Worm (Caenorhabditis elegans) whole organism, L3 larva: ENCODE measurements around the gene mrps-2.

Experiments
- R02D3.7 ChIP-seq: fragments of 150-350 bp; optimal IDR thresholded peaks from 2 replicates; lab custom pipeline; 2014; ENCODE audit warnings: missing biosample characterization, missing genetic modification characterization
- ZK546.5 ChIP-seq: sonication (generic microtip); optimal IDR thresholded peaks from 2 replicates; lab custom pipeline; 2017; ENCODE audit warnings: missing biosample characterization, missing genetic modification characterization
- aly-2 ChIP-seq: fragments of 150-350 bp; optimal IDR thresholded peaks from 2 replicates; lab custom pipeline; 2014; ENCODE audit warnings: missing biosample characterization, missing genetic modification characterization
- ceh-16 ChIP-seq: sonication (generic microtip); optimal IDR thresholded peaks from 2 replicates; lab custom pipeline; 2017; ENCODE audit warnings: missing biosample characterization, missing genetic modification characterization
- ceh-28 ChIP-seq: fragments of 150-350 bp; optimal IDR thresholded peaks from 2 replicates; lab custom pipeline; 2014; ENCODE audit warnings: missing biosample characterization, missing genetic modification reagents, missing genetic modification characterization
- ceh-82 ChIP-seq: fragments of 150-350 bp; optimal IDR thresholded peaks from 2 replicates; lab custom pipeline; 2014; ENCODE audit warnings: missing biosample characterization, missing genetic modification characterization
- ceh-9 ChIP-seq: sonication (generic microtip); optimal IDR thresholded peaks from 2 replicates; lab custom pipeline; 2018; ENCODE audit warnings: missing biosample characterization, missing genetic modification characterization
- daf-12 ChIP-seq: fragments of 150-350 bp; optimal IDR thresholded peaks from 2 replicates; lab custom pipeline; 2014; ENCODE audit warnings: missing biosample characterization, missing genetic modification reagents, missing genetic modification characterization
- egl-5 ChIP-seq: fragments of 150-350 bp; optimal IDR thresholded peaks from 2 replicates; lab custom pipeline; 2017; ENCODE audit warnings: missing biosample characterization, missing genetic modification reagents, missing genetic modification characterization, inconsistent platforms
- elt-1 ChIP-seq: fragments of 150-350 bp; optimal IDR thresholded peaks from 2 replicates; lab custom pipeline; 2014; ENCODE audit warnings: missing biosample characterization, missing genetic modification characterization
- elt-2 ChIP-seq: sonication (generic microtip); optimal IDR thresholded peaks from 2 replicates; lab custom pipeline; 2016; ENCODE audit warnings: missing genetic modification reagents, mild to moderate bottlenecking, missing genetic modification characterization, missing compliant biosample characterization
- elt-3 ChIP-seq, 3 experiments: fragments of 150-350 bp in 1 of 3; sonication (generic microtip) in 2 of 3; optimal IDR thresholded peaks; 2 replicates in 2 of 3; 4 replicates in 1 of 3; lab custom pipeline; 2014 to 2017; ENCODE audit warnings: missing biosample characterization in 3 of 3, missing genetic modification characterization in 3 of 3
- eor-1 ChIP-seq, 2 experiments: fragments of 150-350 bp; optimal IDR thresholded peaks; 2 replicates each; lab custom pipeline; 2014 to 2018; ENCODE audit warnings: missing biosample characterization in 2 of 2, missing genetic modification characterization in 2 of 2
- fkh-10 ChIP-seq: sonication (generic microtip); optimal IDR thresholded peaks from 2 replicates; lab custom pipeline; 2017; ENCODE audit warnings: missing biosample characterization, missing genetic modification reagents, missing genetic modification characterization
- fos-1 ChIP-seq: fragments of 150-350 bp; optimal IDR thresholded peaks from 2 replicates; lab custom pipeline; 2014; ENCODE audit warnings: missing biosample characterization, missing genetic modification characterization
- hmg-11 ChIP-seq: sonication (generic microtip); optimal IDR thresholded peaks from 2 replicates; lab custom pipeline; 2016; ENCODE audit warnings: missing genetic modification characterization, missing compliant biosample characterization
- jun-1 ChIP-seq: fragments of 150-350 bp; optimal IDR thresholded peaks from 2 replicates; lab custom pipeline; 2014; ENCODE audit warnings: missing biosample characterization, missing genetic modification reagents, missing genetic modification characterization
- lin-15B ChIP-seq: fragments of 150-350 bp; optimal IDR thresholded peaks from 2 replicates; lab custom pipeline; 2014; ENCODE audit warnings: missing biosample characterization, missing genetic modification characterization
- lin-39 ChIP-seq: fragments of 150-350 bp; optimal IDR thresholded peaks from 2 replicates; lab custom pipeline; 2018; ENCODE audit warnings: missing biosample characterization, missing genetic modification reagents, missing genetic modification characterization
- lsy-12 ChIP-seq: sonication (generic microtip); optimal IDR thresholded peaks from 2 replicates; lab custom pipeline; 2016; ENCODE audit warnings: mild to moderate bottlenecking, missing genetic modification characterization, missing compliant biosample characterization
- mml-1 ChIP-seq: fragments of 150-350 bp; sonication (generic microtip); optimal IDR thresholded peaks from 3 replicates; lab custom pipeline; 2014; ENCODE audit warnings: missing biosample characterization, missing genetic modification characterization
- nfya-1 ChIP-seq: sonication (generic microtip); optimal IDR thresholded peaks from 2 replicates; lab custom pipeline; 2017; ENCODE audit warnings: missing genetic modification characterization, mild to moderate bottlenecking, missing compliant biosample characterization, antibody characterized with exemption, moderate library complexity; ENCODE audit not compliant: insufficient read depth
- nhr-11 ChIP-seq: fragments of 150-350 bp; optimal IDR thresholded peaks from 2 replicates; lab custom pipeline; 2014; ENCODE audit warnings: missing biosample characterization, missing genetic modification characterization
- nhr-12 ChIP-seq: fragments of 150-350 bp; optimal IDR thresholded peaks from 2 replicates; lab custom pipeline; 2014; ENCODE audit warnings: missing biosample characterization, missing genetic modification characterization
- nhr-23 ChIP-seq: fragments of 150-350 bp; optimal IDR thresholded peaks from 2 replicates; lab custom pipeline; 2014; ENCODE audit warnings: missing biosample characterization, missing genetic modification reagents, missing genetic modification characterization
- nhr-237 ChIP-seq: fragments of 150-350 bp; optimal IDR thresholded peaks from 2 replicates; lab custom pipeline; 2014; ENCODE audit warnings: missing biosample characterization, missing genetic modification characterization
- nhr-25 ChIP-seq: sonication (generic microtip); optimal IDR thresholded peaks from 2 replicates; lab custom pipeline; 2017; ENCODE audit warnings: missing biosample characterization, missing genetic modification characterization
- nhr-28 ChIP-seq: fragments of 150-350 bp; optimal IDR thresholded peaks from 2 replicates; lab custom pipeline; 2014; ENCODE audit warnings: missing biosample characterization, missing genetic modification characterization
- nhr-43 ChIP-seq: sonication (generic microtip); optimal IDR thresholded peaks from 2 replicates; lab custom pipeline; 2016; ENCODE audit warnings: mild to moderate bottlenecking, missing genetic modification characterization, missing compliant biosample characterization; ENCODE audit not compliant: poor library complexity, severe bottlenecking
- nhr-67 ChIP-seq: fragments of 150-350 bp; optimal IDR thresholded peaks from 2 replicates; lab custom pipeline; 2014; ENCODE audit warnings: missing biosample characterization, missing genetic modification characterization
- nhr-77 ChIP-seq: fragments of 150-350 bp; optimal IDR thresholded peaks from 2 replicates; lab custom pipeline; 2014; ENCODE audit warnings: missing biosample characterization, missing genetic modification characterization
- pha-4 ChIP-seq: fragments of 150-350 bp; optimal IDR thresholded peaks from 2 replicates; lab custom pipeline; 2014; ENCODE audit warnings: missing biosample characterization, missing genetic modification reagents, missing genetic modification characterization
- pqm-1 ChIP-seq: fragments of 150-350 bp; optimal IDR thresholded peaks from 2 replicates; lab custom pipeline; 2017; ENCODE audit warnings: missing biosample characterization, missing genetic modification characterization, inconsistent platforms
- sea-2 ChIP-seq: fragments of 150-350 bp; sonication (generic microtip); optimal IDR thresholded peaks from 4 replicates; lab custom pipeline; 2014; ENCODE audit warnings: missing biosample characterization, missing genetic modification reagents, missing genetic modification characterization
- skn-1 ChIP-seq: fragments of 150-350 bp; optimal IDR thresholded peaks from 2 replicates; lab custom pipeline; 2014; ENCODE audit warnings: missing biosample characterization, missing genetic modification characterization
- snpc-4 ChIP-seq: fragments of 150-350 bp; optimal IDR thresholded peaks from 2 replicates; lab custom pipeline; 2014; ENCODE audit warnings: missing biosample characterization, missing genetic modification characterization
- tbx-2 ChIP-seq: sonication (generic microtip); optimal IDR thresholded peaks from 2 replicates; lab custom pipeline; 2016; ENCODE audit warnings: mild to moderate bottlenecking, missing genetic modification characterization, missing compliant biosample characterization
- unc-39 ChIP-seq: sonication (generic microtip); optimal IDR thresholded peaks from 4 replicates; lab custom pipeline; 2017; ENCODE audit warnings: missing biosample characterization, missing genetic modification characterization
- unc-62 ChIP-seq: fragments of 150-350 bp; sonication (generic microtip); optimal IDR thresholded peaks from 4 replicates; lab custom pipeline; 2014; ENCODE audit warnings: missing biosample characterization, missing genetic modification reagents, missing genetic modification characterization
- zag-1 ChIP-seq: fragments of 150-350 bp; optimal IDR thresholded peaks from 2 replicates; lab custom pipeline; 2014; ENCODE audit warnings: missing biosample characterization, missing genetic modification characterization
- ztf-4 ChIP-seq: fragments of 150-350 bp; optimal IDR thresholded peaks from 2 replicates; lab custom pipeline; 2014; ENCODE audit warnings: missing biosample characterization, missing genetic modification characterization

The mrps-2 gene

ce11 chrV:8462074-8462473 is 3.4 kb upstream of the mrps-2 start, which contains the start of the genes dnj-22 and natc-1:
Gene dnj-22 (minus strand): TSS chrV:8462120.
Gene natc-1 (plus strand): TSS chrV:8462359.
- TF ChIP-seq elt-2 (tag; lab: Kevin White, UChicago) (peak; percentile 12), elt-3 (tag; optimal IDR thresholded peaks at IDR 0.05; lab: Kevin White, UChicago) (no peak), ceh-28 (peak; percentile 15), lin-15B (tag; lab: Kevin White, UChicago) (peak; percentile 91), hmg-11 (tag; lab: Kevin White, UChicago) (peak; percentile 19), unc-39 (no peak), daf-12 (tag; lab: Kevin White, UChicago) (no peak), sea-2 (GFP tag; lab: Kevin White, UChicago) (no peak), nhr-43 (peak; percentile 3), nhr-23 (tag; lab: Kevin White, UChicago) (peak; percentile 95), tbx-2 (tag; lab: Kevin White, UChicago) (no peak), ztf-4 (tag; lab: Kevin White, UChicago) (no peak), nhr-25 (peak; percentile 62), ceh-9 (tag; lab: Kevin White, UChicago) (no peak), zag-1 (tag; lab: Kevin White, UChicago) (no peak), fos-1 (tag; lab: Kevin White, UChicago) (no peak), pha-4 (tag; lab: Kevin White, UChicago) (peak; percentile 97), lin-39 (tag; lab: Kevin White, UChicago) (peak; percentile 73), R02D3.7 (tag; lab: Kevin White, UChicago) (peak; percentile 92), unc-62 (GFP tag; lab: Kevin White, UChicago) (no peak), nhr-67 (tag; lab: Kevin White, UChicago) (no peak), eor-1 (tag; optimal IDR thresholded peaks at IDR 0.05; lab: Kevin White, UChicago) (no peak), egl-5 (tag; lab: Kevin White, UChicago) (peak; percentile 74), ceh-82 (tag; lab: Kevin White, UChicago) (peak; percentile 45), nhr-77 (no peak), fkh-10 (peak; percentile 54), snpc-4 (tag; lab: Kevin White, UChicago) (peak; percentile 92), ceh-16 (no peak), nfya-1 (tag; lab: Kevin White, UChicago) (peak; percentile 82), pqm-1 (tag; lab: Kevin White, UChicago) (peak; percentile 53)

ce11 chrV:8467031-8467430 is 1.5 kb downstream of the mrps-2 start, which contains the start of gene mrpl-4:
Gene mrpl-4 (plus strand): TSS chrV:8467265.
- TF ChIP-seq fkh-10 (no peak), skn-1 (tag; lab: Kevin White, UChicago) (no peak), nhr-43 (no peak), tbx-2 (tag; lab: Kevin White, UChicago) (no peak), ZK546.5 (tag; lab: Kevin White, UChicago) (no peak), nhr-237 (no peak), nhr-25 (no peak), nhr-11 (no peak), ceh-16 (no peak), nhr-23 (tag; lab: Kevin White, UChicago) (no peak), ztf-4 (tag; lab: Kevin White, UChicago) (no peak), R02D3.7 (tag; lab: Kevin White, UChicago) (no peak), nhr-77 (no peak), eor-1 (tag; optimal IDR thresholded peaks at IDR 0.05; lab: Kevin White, UChicago) (no peak), aly-2 (tag; lab: Kevin White, UChicago) (no peak), elt-1 (no peak), ceh-82 (tag; lab: Kevin White, UChicago) (no peak), mml-1 (tag; lab: Kevin White, UChicago) (no peak)

- no peak for TF ChIP-seq nhr-28
Observed at ce11 chrV:8468740-8469139, 3.3 kb downstream of the mrps-2 start, which contains the start of gene phf-30. Gene phf-30 (plus strand): TSS chrV:8469040.

ce11 chrV:8470906-8471305 is 5.4 kb downstream of the mrps-2 start, which contains the start of gene gplb-1:
Gene gplb-1 (minus strand): TSS chrV:8471242.
- TF ChIP-seq nhr-67 (tag; lab: Kevin White, UChicago) (no peak), nhr-25 (no peak), ceh-28 (no peak), snpc-4 (tag; lab: Kevin White, UChicago) (no peak), nhr-28 (no peak), R02D3.7 (tag; lab: Kevin White, UChicago) (no peak), nhr-237 (no peak), ceh-16 (no peak), pqm-1 (tag; lab: Kevin White, UChicago) (no peak), eor-1 (tag; optimal IDR thresholded peaks at IDR 0.05; lab: Kevin White, UChicago) (no peak), nhr-12 (tag; lab: Kevin White, UChicago) (no peak), elt-3 (tag; optimal IDR thresholded peaks at IDR 0.05; lab: Kevin White, UChicago) (no peak), lin-15B (tag; lab: Kevin White, UChicago) (no peak), egl-5 (tag; lab: Kevin White, UChicago) (no peak), nhr-77 (no peak), jun-1 (tag; lab: Kevin White, UChicago) (no peak), unc-62 (GFP tag; lab: Kevin White, UChicago) (no peak), lsy-12 (tag; lab: Kevin White, UChicago) (no peak), elt-1 (no peak), nfya-1 (tag; lab: Kevin White, UChicago) (no peak)
